Worm (Caenorhabditis elegans) whole organism, mixed stage, embryonic: ENCODE measurements around the gene B0496.1.
A peak's percentile ranks its signal among the peaks of the same experiment; 100 is the strongest.

Experiments
- M03D4.4 ChIP-seq: sonication (generic microtip); optimal IDR thresholded peaks from 2 replicates; lab custom pipeline; 2017; ENCODE audit warnings: mild to moderate bottlenecking, missing genetic modification characterization, missing compliant biosample characterization
- bed-3 ChIP-seq: fragments of 200-800 bp; sonication (Bioruptor generic); optimal IDR thresholded peaks from 3 replicates; lab custom pipeline; 2018; ENCODE audit warnings: mild to moderate bottlenecking, missing genetic modification characterization, moderate library complexity, missing compliant biosample characterization
- blmp-1 ChIP-seq: fragments of 150-350 bp; optimal IDR thresholded peaks from 2 replicates; lab custom pipeline; 2014; ENCODE audit warnings: missing biosample characterization, missing genetic modification characterization
- ceh-39 ChIP-seq: fragments of 150-350 bp; optimal IDR thresholded peaks from 2 replicates; lab custom pipeline; 2014; ENCODE audit warnings: missing biosample characterization, missing genetic modification characterization
- ceh-43 ChIP-seq: fragments of 200-800 bp; sonication (Bioruptor generic); optimal IDR thresholded peaks from 2 replicates; lab custom pipeline; 2018; ENCODE audit warnings: mild to moderate bottlenecking, missing genetic modification characterization, moderate library complexity, missing compliant biosample characterization
- ceh-83 ChIP-seq: fragments of 200-800 bp; sonication (Bioruptor generic); optimal IDR thresholded peaks from 2 replicates; lab custom pipeline; 2018; ENCODE audit warnings: mild to moderate bottlenecking, missing genetic modification characterization, missing compliant biosample characterization
- ces-1 ChIP-seq: fragments of 150-350 bp; optimal IDR thresholded peaks from 2 replicates; lab custom pipeline; 2014; ENCODE audit warnings: missing biosample characterization, missing genetic modification reagents, missing genetic modification characterization
- cnd-1 ChIP-seq: fragments of 200-800 bp; sonication (Bioruptor generic); optimal IDR thresholded peaks from 2 replicates; lab custom pipeline; 2018; ENCODE audit warnings: mild to moderate bottlenecking, missing genetic modification characterization, missing compliant biosample characterization
- drap-1 ChIP-seq: fragments of 200-800 bp; sonication (Bioruptor generic); optimal IDR thresholded peaks from 3 replicates; lab custom pipeline; 2018; ENCODE audit warnings: mild to moderate bottlenecking, missing genetic modification characterization, missing compliant biosample characterization
- elt-1 ChIP-seq: sonication (generic microtip); optimal IDR thresholded peaks from 2 replicates; lab custom pipeline; 2017; ENCODE audit warnings: missing genetic modification characterization, mild to moderate bottlenecking, missing compliant biosample characterization, antibody characterized with exemption, moderate library complexity, borderline replicate concordance; ENCODE audit not compliant: insufficient read depth
- elt-3 ChIP-seq: fragments of 150-350 bp; optimal IDR thresholded peaks from 2 replicates; lab custom pipeline; 2014; ENCODE audit warnings: missing biosample characterization, missing genetic modification characterization
- flh-1 ChIP-seq: fragments of 200-800 bp; sonication (Bioruptor generic); optimal IDR thresholded peaks from 2 replicates; lab custom pipeline; 2018; ENCODE audit warnings: mild to moderate bottlenecking, missing genetic modification characterization, moderate library complexity, missing compliant biosample characterization
- ham-2 ChIP-seq: fragments of 200-800 bp; sonication (Bioruptor generic); optimal IDR thresholded peaks from 2 replicates; lab custom pipeline; 2018; ENCODE audit warnings: mild to moderate bottlenecking, missing genetic modification characterization, missing compliant biosample characterization
- hlh-1 ChIP-seq: fragments of 150-350 bp; optimal IDR thresholded peaks from 2 replicates; lab custom pipeline; 2014; ENCODE audit warnings: missing biosample characterization, missing genetic modification reagents, missing genetic modification characterization
- lin-13 ChIP-seq: fragments of 150-350 bp; optimal IDR thresholded peaks from 2 replicates; lab custom pipeline; 2014; ENCODE audit warnings: missing biosample characterization, missing genetic modification characterization
- lin-32 ChIP-seq: fragments of 200-800 bp; sonication (Bioruptor generic); optimal IDR thresholded peaks from 2 replicates; lab custom pipeline; 2018; ENCODE audit warnings: mild to moderate bottlenecking, missing genetic modification characterization, missing compliant biosample characterization
- lsy-2 ChIP-seq: fragments of 150-350 bp; optimal IDR thresholded peaks from 2 replicates; lab custom pipeline; 2014; ENCODE audit warnings: missing biosample characterization, missing genetic modification characterization
- mab-5 ChIP-seq: fragments of 150-350 bp; optimal IDR thresholded peaks from 2 replicates; lab custom pipeline; 2014; ENCODE audit warnings: missing biosample characterization, missing genetic modification characterization
- mep-1 ChIP-seq: fragments of 150-350 bp; optimal IDR thresholded peaks from 2 replicates; lab custom pipeline; 2017; ENCODE audit warnings: missing biosample characterization, missing genetic modification reagents, missing genetic modification characterization, inconsistent platforms
- mls-2 ChIP-seq: sonication (generic microtip); optimal IDR thresholded peaks from 2 replicates; lab custom pipeline; 2016; ENCODE audit warnings: mild to moderate bottlenecking, missing genetic modification characterization, moderate library complexity, missing compliant biosample characterization
- nhr-12 ChIP-seq: fragments of 150-350 bp; optimal IDR thresholded peaks from 2 replicates; lab custom pipeline; 2014; ENCODE audit warnings: missing biosample characterization, missing genetic modification characterization
- nhr-2 ChIP-seq: fragments of 150-350 bp; optimal IDR thresholded peaks from 2 replicates; lab custom pipeline; 2014; ENCODE audit warnings: missing biosample characterization, missing genetic modification characterization
- nhr-28 ChIP-seq: fragments of 150-350 bp; optimal IDR thresholded peaks from 2 replicates; lab custom pipeline; 2014; ENCODE audit warnings: missing biosample characterization, missing genetic modification characterization
- pha-4 ChIP-seq: fragments of 150-350 bp; optimal IDR thresholded peaks from 2 replicates; lab custom pipeline; 2018; ENCODE audit warnings: missing biosample characterization, missing genetic modification reagents, missing genetic modification characterization
- sem-2 ChIP-seq: fragments of 200-800 bp; sonication (Bioruptor generic); optimal IDR thresholded peaks from 2 replicates; lab custom pipeline; 2018; ENCODE audit warnings: mild to moderate bottlenecking, missing genetic modification characterization, missing compliant biosample characterization
- snpc-4 ChIP-seq: fragments of 150-350 bp; optimal IDR thresholded peaks from 2 replicates; lab custom pipeline; 2014; ENCODE audit warnings: missing biosample characterization, missing genetic modification characterization
- sptf-1 ChIP-seq: sonication (generic microtip); optimal IDR thresholded peaks from 2 replicates; lab custom pipeline; 2017; ENCODE audit warnings: mild to moderate bottlenecking, missing genetic modification characterization, moderate library complexity, missing compliant biosample characterization
- tbx-8 ChIP-seq: fragments of 200-800 bp; sonication (Bioruptor generic); optimal IDR thresholded peaks from 2 replicates; lab custom pipeline; 2018; ENCODE audit warnings: mild to moderate bottlenecking, missing genetic modification characterization, moderate library complexity, missing compliant biosample characterization
- unc-120 ChIP-seq: sonication (generic microtip); optimal IDR thresholded peaks from 2 replicates; lab custom pipeline; 2017; ENCODE audit warnings: missing genetic modification characterization, missing compliant biosample characterization; ENCODE audit not compliant: poor library complexity, severe bottlenecking
- unc-39 ChIP-seq: fragments of 150-350 bp; optimal IDR thresholded peaks from 2 replicates; lab custom pipeline; 2014; ENCODE audit warnings: missing biosample characterization, missing genetic modification characterization
- unc-62 ChIP-seq: fragments of 150-350 bp; optimal IDR thresholded peaks from 2 replicates; lab custom pipeline; 2014; ENCODE audit warnings: missing biosample characterization, missing genetic modification reagents, missing genetic modification characterization
- zip-8 ChIP-seq: fragments of 150-350 bp; optimal IDR thresholded peaks from 2 replicates; lab custom pipeline; 2014; ENCODE audit warnings: missing biosample characterization, missing genetic modification characterization
- ztf-11 ChIP-seq: fragments of 150-350 bp; optimal IDR thresholded peaks from 2 replicates; lab custom pipeline; 2014; ENCODE audit warnings: missing biosample characterization, missing genetic modification characterization

The B0496.1 gene

ce11 chrIV:7414163-7414562 is 31.9 kb upstream of the B0496.1 start:
- TF ChIP-seq ces-1 (GFP tag; lab: Kevin White, UChicago) (peak; percentile 77), nhr-28 (tag; lab: Kevin White, UChicago) (no peak)

- TF ChIP-seq blmp-1 (tag; lab: Kevin White, UChicago) (no peak), elt-1 (no peak), unc-39 (no peak), elt-3 (no peak), mep-1 (no peak), sem-2 (no peak), flh-1 (GFP tag; lab: Kevin White, UChicago) (no peak), nhr-2 (no peak), ceh-39 (tag; lab: Kevin White, UChicago) (no peak), ces-1 (GFP tag; lab: Kevin White, UChicago) (no peak), nhr-28 (tag; lab: Kevin White, UChicago) (no peak), lsy-2 (tag; lab: Kevin White, UChicago) (no peak), lin-32 (GFP tag; lab: Kevin White, UChicago) (no peak), drap-1 (GFP tag; lab: Kevin White, UChicago) (no peak), zip-8 (no peak), ceh-83 (GFP tag; lab: Kevin White, UChicago) (no peak), nhr-12 (tag; lab: Kevin White, UChicago) (no peak)
Observed at ce11 chrIV:7418818-7419217, 27.3 kb upstream of the B0496.1 start, which contains the start of gene B0496.6. B0496.6 (plus strand) TSS chrIV:7419118.

ce11 chrIV:7420913-7421312 is 25.2 kb upstream of the B0496.1 start, which contains the start of gene srtx-1:
srtx-1 (plus strand) TSS chrIV:7421213.
- no peak for TF ChIP-seq blmp-1 (tag; lab: Kevin White, UChicago)
- no peak for TF ChIP-seq cnd-1
- TF ChIP-seq pha-4 (tag; lab: Kevin White, UChicago): no peak
- TF ChIP-seq ham-2 (GFP tag; lab: Kevin White, UChicago): no peak
- TF ChIP-seq mab-5 (tag; lab: Kevin White, UChicago): no peak
- TF ChIP-seq elt-1: no peak
- TF ChIP-seq, all 35 proteins: peak for 0

ce11 chrIV:7424198-7424597 is 21.9 kb upstream of the B0496.1 start, which contains the start of gene unc-82:
unc-82 (plus strand) TSS chrIV:7424498.
- TF ChIP-seq lin-13 (tag; lab: Kevin White, UChicago) (no peak), snpc-4 (tag; lab: Kevin White, UChicago) (no peak), sptf-1 (no peak), nhr-28 (tag; lab: Kevin White, UChicago) (no peak), ces-1 (GFP tag; lab: Kevin White, UChicago) (no peak), hlh-1 (no peak), unc-39 (no peak), sem-2 (no peak), cnd-1 (no peak), nhr-2 (no peak)

- TF ChIP-seq ces-1 (GFP tag; lab: Kevin White, UChicago): no peak
- TF ChIP-seq ham-2 (GFP tag; lab: Kevin White, UChicago): no peak
- no peak for TF ChIP-seq pha-4 (tag; lab: Kevin White, UChicago)
- TF ChIP-seq M03D4.4 (tag; lab: Kevin White, UChicago): no peak
- no peak for TF ChIP-seq ztf-11 (tag; lab: Kevin White, UChicago)
- TF ChIP-seq hlh-1: peak; percentile 99
- no peak for TF ChIP-seq unc-39
- TF ChIP-seq flh-1 (GFP tag; lab: Kevin White, UChicago): no peak
- TF ChIP-seq unc-62: peak; percentile 83
- TF ChIP-seq nhr-28 (tag; lab: Kevin White, UChicago): no peak
- no peak for TF ChIP-seq mep-1
- no peak for TF ChIP-seq mls-2 (tag; lab: Kevin White, UChicago)
- peak; percentile 92 for TF ChIP-seq unc-120 (tag; lab: Kevin White, UChicago)
- no peak for TF ChIP-seq sptf-1
- TF ChIP-seq ceh-39 (tag; lab: Kevin White, UChicago): no peak
- no peak for TF ChIP-seq tbx-8 (GFP tag; lab: Kevin White, UChicago)
- no peak for TF ChIP-seq bed-3
- no peak for TF ChIP-seq ceh-43 (GFP tag; lab: Kevin White, UChicago)
- TF ChIP-seq drap-1 (GFP tag; lab: Kevin White, UChicago): no peak
- no peak for TF ChIP-seq lin-32 (GFP tag; lab: Kevin White, UChicago)
- TF ChIP-seq, all 35 proteins: peak for 3
Observed at ce11 chrIV:7426055-7426454, 20.0 kb upstream of the B0496.1 start.
